1 fruit fly cellular context compared by ENCODE assay signal in genomic region chr3R:30052455-30053046, dm6.
TF ChIP-seq lines count a peak whose summit lies in the region.

Gene Jasper (plus strand): TSS chr3R:30052514.

TF ChIP-seq in whole organism, embryonic, 481 proteins besides CTCF, POLR2A, EP300 and RAD21 (continued from another document and continues in another):
- TF ChIP-seq Meics (GFP tag; optimal IDR thresholded peaks at IDR 0.05; lab: Kevin White, UChicago) (no peak), mirr (GFP tag; optimal IDR thresholded peaks at IDR 0.05; lab: Kevin White, UChicago) (no peak), abd-A (tag; optimal IDR thresholded peaks at IDR 0.05; lab: Kevin White, UChicago) (peak; percentile 60), slbo (GFP tag; IDR thresholded peaks at IDR 0.05; lab: Robert Waterston, UW) (peak; percentile 27; the same call in 1 of the 2 replicates), nmo (GFP tag; optimal IDR thresholded peaks at IDR 0.05; lab: Kevin White, UChicago) (peak; percentile 56), CG4360 (GFP tag; IDR thresholded peaks at IDR 0.05; lab: Robert Waterston, UW) (peak; percentile 88), CG17361 (GFP tag; IDR thresholded peaks at IDR 0.05; lab: Robert Waterston, UW) (0 out of 3 replicates have a peak, but pooled peaks have one; percentile 12), pzg (GFP tag; optimal IDR thresholded peaks at IDR 0.05; lab: Kevin White, UChicago) (peak; percentile 99), grau (tag; optimal IDR thresholded peaks at IDR 0.05; lab: Kevin White, UChicago) (peak; percentile 16), Dp (GFP tag; optimal IDR thresholded peaks at IDR 0.05; lab: Kevin White, UChicago) (peak; percentile 100), MBD-R2 (GFP tag; IDR thresholded peaks at IDR 0.05; lab: Robert Waterston, UW) (peak; percentile 90), HmgD (GFP tag; optimal IDR thresholded peaks at IDR 0.05; lab: Kevin White, UChicago) (peak; percentile 29), trem (tag; optimal IDR thresholded peaks at IDR 0.05; lab: Kevin White, UChicago) (peak; percentile 81), CG33213 (GFP tag; optimal IDR thresholded peaks at IDR 0.05; lab: Kevin White, UChicago) (peak; percentile 75), CG18599 (GFP tag; optimal IDR thresholded peaks at IDR 0.05; lab: Kevin White, UChicago) (peak; percentile 12), Scr (GFP tag; IDR thresholded peaks at IDR 0.05; lab: Robert Waterston, UW; ENCODE audit: partially characterized antibody) (peak; percentile 9; the same call in 1 of the 2 replicates), dpn (GFP tag; optimal IDR thresholded peaks at IDR 0.05; lab: Kevin White, UChicago) (peak in 1 of 2 experiments; percentile 40), so (GFP tag; IDR thresholded peaks at IDR 0.05; lab: Robert Waterston, UW) (no peak), en (GFP tag; optimal IDR thresholded peaks at IDR 0.05; lab: Kevin White, UChicago) (no peak), CG2202 (tag; optimal IDR thresholded peaks at IDR 0.05; lab: Kevin White, UChicago) (no peak), CG33557 (GFP tag; optimal IDR thresholded peaks at IDR 0.05; lab: Kevin White, UChicago) (no peak), CG14710 (tag; optimal IDR thresholded peaks at IDR 0.05; lab: Kevin White, UChicago) (peak; percentile 68), YL-1 (GFP tag; optimal IDR thresholded peaks at IDR 0.05; lab: Kevin White, UChicago) (peak; percentile 71), CG13894 (tag; optimal IDR thresholded peaks at IDR 0.05; lab: Kevin White, UChicago) (peak; percentile 38), her (GFP tag; optimal IDR thresholded peaks at IDR 0.05; lab: Kevin White, UChicago) (peak; percentile 100), pfk (GFP tag; optimal IDR thresholded peaks at IDR 0.05; lab: Kevin White, UChicago) (peak; percentile 16), CG5245 (GFP tag; optimal IDR thresholded peaks at IDR 0.05; lab: Kevin White, UChicago) (no peak), CG32772 (GFP tag; IDR thresholded peaks at IDR 0.05; lab: Robert Waterston, UW) (no peak), ftz-f1 (GFP tag; optimal IDR thresholded peaks at IDR 0.05; lab: Kevin White, UChicago) (peak; percentile 16), B-H2 (GFP tag; optimal IDR thresholded peaks at IDR 0.05; lab: Kevin White, UChicago) (peak; percentile 23), NK7.1 (GFP tag; optimal IDR thresholded peaks at IDR 0.05; lab: Kevin White, UChicago) (peak; percentile 24), repo (GFP tag; optimal IDR thresholded peaks at IDR 0.05; lab: Kevin White, UChicago) (no peak), CG18262 (tag; optimal IDR thresholded peaks at IDR 0.05; lab: Kevin White, UChicago) (peak; percentile 9), Bgb (GFP tag; IDR thresholded peaks at IDR 0.05; lab: Robert Waterston, UW; ENCODE audit: partially characterized antibody) (peak; percentile 68), Stat92E (GFP tag; optimal IDR thresholded peaks at IDR 0.05; lab: Kevin White, UChicago) (peak in 1 of 3 experiments; percentile 21), CG9797 (GFP tag; optimal IDR thresholded peaks at IDR 0.05; lab: Kevin White, UChicago) (peak; percentile 95), HmgZ (tag; optimal IDR thresholded peaks at IDR 0.05; lab: Kevin White, UChicago) (peak; percentile 90), Mad (GFP tag; optimal IDR thresholded peaks at IDR 0.05; lab: Kevin White, UChicago) (peak; percentile 39), NfI (GFP tag; optimal IDR thresholded peaks at IDR 0.05; lab: Kevin White, UChicago) (peak; percentile 10), CG17829 (tag; optimal IDR thresholded peaks at IDR 0.05; lab: Kevin White, UChicago) (peak; percentile 52), CG12155 (GFP tag; optimal IDR thresholded peaks at IDR 0.05; lab: Kevin White, UChicago) (peak; percentile 8), CG9932 (GFP tag; IDR thresholded peaks at IDR 0.05; lab: Robert Waterston, UW) (peak; percentile 45; the same call in 1 of the 2 replicates), CG1233 (GFP tag; optimal IDR thresholded peaks at IDR 0.05; lab: Kevin White, UChicago) (no peak), MTF-1 (GFP tag; optimal IDR thresholded peaks at IDR 0.05; lab: Kevin White, UChicago; ENCODE audit: borderline replicate concordance) (no peak), CG12391 (tag; optimal IDR thresholded peaks at IDR 0.05; lab: Kevin White, UChicago) (peak; percentile 7), Antp (GFP tag; optimal IDR thresholded peaks at IDR 0.05; lab: Kevin White, UChicago) (peak; percentile 33), CG2712 (tag; optimal IDR thresholded peaks at IDR 0.05; lab: Kevin White, UChicago) (peak; percentile 63), CG5180 (GFP tag; optimal IDR thresholded peaks at IDR 0.05; lab: Kevin White, UChicago) (no peak), GATAe (GFP tag; conservative IDR thresholded peaks at IDR 0.05; lab: Robert Waterston, UW) (no peak), Dref (GFP tag; IDR thresholded peaks at IDR 0.05; lab: Robert Waterston, UW) (peak; percentile 95), pnt (GFP tag; optimal IDR thresholded peaks at IDR 0.05; lab: Kevin White, UChicago) (no peak), CG17385 (GFP tag; optimal IDR thresholded peaks at IDR 0.05; lab: Kevin White, UChicago) (peak; percentile 52), unc-4 (GFP tag; IDR thresholded peaks at IDR 0.05; lab: Robert Waterston, UW; ENCODE audit: partially characterized antibody) (peak; percentile 46; the same call in 1 of the 2 replicates), CG9876 (GFP tag; optimal IDR thresholded peaks at IDR 0.05; lab: Kevin White, UChicago) (no peak), Ets97D (GFP tag; optimal IDR thresholded peaks at IDR 0.05; lab: Kevin White, UChicago) (peak; percentile 84), run (tag; optimal IDR thresholded peaks at IDR 0.05; lab: Kevin White, UChicago) (peak; percentile 54), CG15269 (tag; optimal IDR thresholded peaks at IDR 0.05; lab: Kevin White, UChicago) (peak; percentile 23), chif (GFP tag; optimal IDR thresholded peaks at IDR 0.05; lab: Kevin White, UChicago) (peak in 1 of 2 experiments; percentile 24), CG3163 (GFP tag; optimal IDR thresholded peaks at IDR 0.05; lab: Kevin White, UChicago) (peak; percentile 13), hth (optimal IDR thresholded peaks at IDR 0.05; lab: Kevin White, UChicago) (no peak), jumu (GFP tag; optimal IDR thresholded peaks at IDR 0.05; lab: Kevin White, UChicago) (peak; percentile 41), Xbp1 (GFP tag; optimal IDR thresholded peaks at IDR 0.05; lab: Kevin White, UChicago) (no peak), gem (tag; optimal IDR thresholded peaks at IDR 0.05; lab: Kevin White, UChicago) (peak; percentile 2), sqz (GFP tag; optimal IDR thresholded peaks at IDR 0.05; lab: Kevin White, UChicago) (no peak), HLH54F (GFP tag; optimal IDR thresholded peaks at IDR 0.05; lab: Kevin White, UChicago) (no peak), CG17359 (tag; optimal IDR thresholded peaks at IDR 0.05; lab: Kevin White, UChicago) (peak; percentile 2), p53 (GFP tag; optimal IDR thresholded peaks at IDR 0.05; lab: Kevin White, UChicago) (peak; percentile 27), CG12071 (GFP tag; optimal IDR thresholded peaks at IDR 0.05; lab: Kevin White, UChicago) (no peak), Opbp (GFP tag; IDR thresholded peaks at IDR 0.05; lab: Robert Waterston, UW; ENCODE audit: partially characterized antibody) (peak; percentile 68; the same call in 2 of the 3 replicates), zfh2 (GFP tag; optimal IDR thresholded peaks at IDR 0.05; lab: Kevin White, UChicago) (peak; percentile 14), Abd-B (GFP tag; optimal IDR thresholded peaks at IDR 0.05; lab: Kevin White, UChicago) (peak; percentile 52), CG30020 (tag; optimal IDR thresholded peaks at IDR 0.05; lab: Kevin White, UChicago) (peak; percentile 21), CG8924 (tag; optimal IDR thresholded peaks at IDR 0.05; lab: Kevin White, UChicago) (no peak), cg (GFP tag; optimal IDR thresholded peaks at IDR 0.05; lab: Kevin White, UChicago) (no peak), Hr51 (GFP tag; optimal IDR thresholded peaks at IDR 0.05; lab: Kevin White, UChicago) (peak in 1 of 2 experiments; percentile 23), vfl (GFP tag; optimal IDR thresholded peaks at IDR 0.05; lab: Kevin White, UChicago) (peak; percentile 31), inv (GFP tag; IDR thresholded peaks at IDR 0.05; lab: Robert Waterston, UW; ENCODE audit: partially characterized antibody) (no peak), CG16813 (GFP tag; IDR thresholded peaks at IDR 0.05; lab: Robert Waterston, UW; ENCODE audit: partially characterized antibody) (0 out of 3 replicates have a peak, but pooled peaks have one; percentile 42), CHES-1-like (GFP tag; optimal IDR thresholded peaks at IDR 0.05; lab: Kevin White, UChicago) (peak; percentile 79), Rfx (GFP tag; IDR thresholded peaks at IDR 0.05; lab: Robert Waterston, UW) (peak; percentile 55), CG34224 (GFP tag; IDR thresholded peaks at IDR 0.05; lab: Robert Waterston, UW; ENCODE audit: partially characterized antibody) (peak; percentile 11; the same call in 1 of the 3 replicates), CG8478 (optimal IDR thresholded peaks at IDR 0.05; lab: Kevin White, UChicago) (no peak), CG10267 (tag; optimal IDR thresholded peaks at IDR 0.05; lab: Kevin White, UChicago) (peak; percentile 60), CG42726 (GFP tag; IDR thresholded peaks at IDR 0.05; lab: Robert Waterston, UW; ENCODE audit: partially characterized antibody) (no peak), prd (optimal IDR thresholded peaks at IDR 0.05; lab: Kevin White, UChicago) (no peak), prd (GFP tag; IDR thresholded peaks at IDR 0.05; lab: Robert Waterston, UW) (0 out of 3 replicates have a peak, but pooled peaks have one; percentile 12), CG6791 (GFP tag; IDR thresholded peaks at IDR 0.05; lab: Robert Waterston, UW; ENCODE audit: partially characterized antibody) (peak; percentile 59), nerfin-1 (tag; optimal IDR thresholded peaks at IDR 0.05; lab: Kevin White, UChicago) (peak; percentile 29), fru (optimal IDR thresholded peaks at IDR 0.05; lab: Kevin White, UChicago) (no peak), CG15514 (GFP tag; optimal IDR thresholded peaks at IDR 0.05; lab: Kevin White, UChicago) (peak; percentile 88), Sry-β (GFP tag; optimal IDR thresholded peaks at IDR 0.05; lab: Kevin White, UChicago) (peak; percentile 62), CG15601 (tag; optimal IDR thresholded peaks at IDR 0.05; lab: Kevin White, UChicago) (peak; percentile 18), CG10543 (GFP tag; optimal IDR thresholded peaks at IDR 0.05; lab: Kevin White, UChicago) (no peak), CG17612 (GFP tag; IDR thresholded peaks at IDR 0.05; lab: Robert Waterston, UW) (no peak; the same call in 1 of the 2 replicates), CG1792 (GFP tag; optimal IDR thresholded peaks at IDR 0.05; lab: Kevin White, UChicago) (peak; percentile 11), zen (tag; optimal IDR thresholded peaks at IDR 0.05; lab: Kevin White, UChicago) (peak; percentile 8), ac (GFP tag; optimal IDR thresholded peaks at IDR 0.05; lab: Kevin White, UChicago) (no peak), gfzf (GFP tag; optimal IDR thresholded peaks at IDR 0.05; lab: Kevin White, UChicago) (peak; percentile 99), CG1647 (GFP tag; optimal IDR thresholded peaks at IDR 0.05; lab: Kevin White, UChicago) (peak; percentile 24), chm (GFP tag; IDR thresholded peaks at IDR 0.05; lab: Robert Waterston, UW) (no peak), CG34422 (GFP tag; IDR thresholded peaks at IDR 0.05; lab: Robert Waterston, UW) (peak; percentile 67; the same call in 1 of the 3 replicates), CG10209 (GFP tag; optimal IDR thresholded peaks at IDR 0.05; lab: Kevin White, UChicago) (no peak), kay (GFP tag; optimal IDR thresholded peaks at IDR 0.05; lab: Kevin White, UChicago) (no peak), CG4617 (GFP tag; optimal IDR thresholded peaks at IDR 0.05; lab: Kevin White, UChicago; ENCODE audit: borderline replicate concordance) (peak; percentile 70), knrl (GFP tag; IDR thresholded peaks at IDR 0.05; lab: Robert Waterston, UW; ENCODE audit: partially characterized antibody) (peak; percentile 48; the same call in 2 of the 3 replicates), CG17912 (GFP tag; optimal IDR thresholded peaks at IDR 0.05; lab: Kevin White, UChicago) (peak; percentile 60), amos (GFP tag; IDR thresholded peaks at IDR 0.05; lab: Robert Waterston, UW; ENCODE audit: partially characterized antibody) (peak; percentile 56; the same call in 1 of the 2 replicates), CG1603 (tag; optimal IDR thresholded peaks at IDR 0.05; lab: Kevin White, UChicago) (peak; percentile 94), phol (tag; optimal IDR thresholded peaks at IDR 0.05; lab: Kevin White, UChicago) (peak; percentile 67), CG11504 (tag; optimal IDR thresholded peaks at IDR 0.05; lab: Kevin White, UChicago) (peak; percentile 27), ci (GFP tag; IDR thresholded peaks at IDR 0.05; lab: Robert Waterston, UW) (0 out of 3 replicates have a peak, but pooled peaks have one; percentile 13), MESR4 (GFP tag; optimal IDR thresholded peaks at IDR 0.05; lab: Kevin White, UChicago) (peak; percentile 83), Myb (GFP tag; optimal IDR thresholded peaks at IDR 0.05; lab: Kevin White, UChicago) (peak; percentile 87), E2f2 (GFP tag; IDR thresholded peaks at IDR 0.05; lab: Robert Waterston, UW) (peak; percentile 100), CG3847 (GFP tag; IDR thresholded peaks at IDR 0.05; lab: Robert Waterston, UW) (peak; percentile 37; the same call in 1 of the 2 replicates), CG15479 (GFP tag; optimal IDR thresholded peaks at IDR 0.05; lab: Kevin White, UChicago) (no peak), CG12299 (tag; optimal IDR thresholded peaks at IDR 0.05; lab: Kevin White, UChicago) (no peak), row (GFP tag; IDR thresholded peaks at IDR 0.05; lab: Robert Waterston, UW) (peak; percentile 42; the same call in 1 of the 3 replicates), Lhr (GFP tag; optimal IDR thresholded peaks at IDR 0.05; lab: Kevin White, UChicago) (peak; percentile 49), CG17186 (GFP tag; optimal IDR thresholded peaks at IDR 0.05; lab: Kevin White, UChicago) (peak; percentile 94), ken (GFP tag; IDR thresholded peaks at IDR 0.05; lab: Robert Waterston, UW) (no peak), CG2116 (GFP tag; optimal IDR thresholded peaks at IDR 0.05; lab: Kevin White, UChicago) (peak; percentile 82), bbx (GFP tag; IDR thresholded peaks at IDR 0.05; lab: Robert Waterston, UW; ENCODE audit: partially characterized antibody) (peak; percentile 52; the same call in 1 of the 2 replicates), Bdp1 (GFP tag; optimal IDR thresholded peaks at IDR 0.05; lab: Kevin White, UChicago) (peak; percentile 5), CG3726 (GFP tag; IDR thresholded peaks at IDR 0.05; lab: Robert Waterston, UW) (no peak), Ravus (GFP tag; IDR thresholded peaks at IDR 0.05; lab: Robert Waterston, UW) (no peak)
